Worm (Caenorhabditis elegans): ENCODE measurements around the gene srbc-55.
"Not testable (repeated sequence)": the region's sequence is repeated elsewhere in the genome, so short reads cannot be mapped to it uniquely, and the experiment has no call there.

srbc-55 gene

ce11 chrV:15809543-15809942 lies 20.3 kb downstream of the srbc-55 start, which contains the start of gene srsx-36:
srsx-36 (minus strand) TSS chrV:15809643.
- TF ChIP-seq ceh-36 (tag; optimal IDR thresholded peaks at IDR 0.05) (no peak), tra-4 (tag; optimal IDR thresholded peaks at IDR 0.05) (no peak), sea-1 (GFP tag; conservative IDR thresholded peaks at IDR 0.05) (no peak), flt-1 (GFP tag; IDR thresholded peaks at IDR 0.05) (no peak), scrt-1 (GFP tag; IDR thresholded peaks at IDR 0.05) (no peak), tbx-11 (GFP tag; IDR thresholded peaks at IDR 0.05) (no peak), ets-7 (tag; optimal IDR thresholded peaks at IDR 0.05) (no peak), hmg-4 (GFP tag; optimal IDR thresholded peaks at IDR 0.05) (no peak), aly-1 (tag; optimal IDR thresholded peaks at IDR 0.05) (no peak), hnd-1 (tag; optimal IDR thresholded peaks at IDR 0.05) (no peak), tbx-37 (GFP tag; conservative IDR thresholded peaks at IDR 0.05) (no peak), ceh-13 (GFP tag; optimal IDR thresholded peaks at IDR 0.05) (no peak), pes-1 (GFP tag; IDR thresholded peaks at IDR 0.05) (no peak), hmbx-1 (tag; optimal IDR thresholded peaks at IDR 0.05) (no peak), ama-1 (optimal IDR thresholded peaks at IDR 0.05) (no peak)

DNA sequence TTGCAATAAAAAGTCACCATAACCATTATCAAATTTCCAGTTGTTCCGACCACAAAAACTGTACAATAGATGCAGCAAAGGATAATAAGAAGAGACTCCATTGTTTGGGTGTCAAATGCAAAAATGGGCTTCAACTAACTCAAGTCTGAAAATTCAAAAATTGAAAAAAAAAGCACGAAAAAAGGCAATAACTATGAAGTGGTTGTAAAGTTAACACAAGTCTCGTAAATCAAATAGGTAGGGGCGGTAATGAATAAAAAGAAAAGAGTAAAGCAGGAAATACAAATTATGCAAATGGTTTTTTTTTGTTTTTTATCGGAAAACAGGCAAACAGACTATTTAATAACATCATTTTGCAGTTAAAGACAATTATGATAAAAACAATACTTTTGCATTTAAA lies 22.4 kb downstream of the srbc-55 start, which contains the start of gene srsx-38:
TSS of gene srsx-38 (minus strand) at position 101 of the 400 bp plus-strand sequence.
- TF ChIP-seq tbx-37 (GFP tag; conservative IDR thresholded peaks at IDR 0.05); ceh-13 (GFP tag; optimal IDR thresholded peaks at IDR 0.05); aly-1 (tag; optimal IDR thresholded peaks at IDR 0.05): not testable (repeated sequence)

ce11 chrV:15803748-15804147 lies 26.1 kb downstream of the srbc-55 start, which contains the start of gene T26E4.18:
T26E4.18 (minus strand) TSS chrV:15803848.
- not testable (repeated sequence) for TF ChIP-seq flt-1 (GFP tag; IDR thresholded peaks at IDR 0.05); hnd-1 (tag; optimal IDR thresholded peaks at IDR 0.05); tra-4 (tag; optimal IDR thresholded peaks at IDR 0.05)

DNA sequence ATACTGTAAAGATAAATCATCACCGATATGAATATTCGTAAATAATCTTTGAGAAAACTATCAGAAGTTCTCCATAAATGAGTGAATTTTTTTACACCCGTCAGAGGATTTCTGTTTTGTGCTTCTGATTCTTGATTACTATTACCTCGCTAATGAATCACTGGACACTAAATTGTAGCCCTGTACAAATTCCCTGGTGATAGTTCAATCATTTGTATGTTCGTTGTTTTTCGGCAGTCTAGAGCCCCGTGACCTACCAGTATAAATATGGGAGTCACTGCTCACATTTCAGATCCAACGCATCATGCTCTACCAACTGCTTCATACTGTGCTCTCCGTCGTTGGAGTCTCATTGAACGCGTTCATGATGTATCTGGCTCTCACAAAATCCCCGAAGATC lies 26.7 kb downstream of the srbc-55 start, which contains the start of gene srd-27:
TSS of gene srd-27 (plus strand) at position 301 of the 400 bp plus-strand sequence.
- not testable (repeated sequence) for TF ChIP-seq pes-1 (GFP tag; IDR thresholded peaks at IDR 0.05); ceh-36 (tag; optimal IDR thresholded peaks at IDR 0.05); hmg-4 (GFP tag; optimal IDR thresholded peaks at IDR 0.05)

DNA sequence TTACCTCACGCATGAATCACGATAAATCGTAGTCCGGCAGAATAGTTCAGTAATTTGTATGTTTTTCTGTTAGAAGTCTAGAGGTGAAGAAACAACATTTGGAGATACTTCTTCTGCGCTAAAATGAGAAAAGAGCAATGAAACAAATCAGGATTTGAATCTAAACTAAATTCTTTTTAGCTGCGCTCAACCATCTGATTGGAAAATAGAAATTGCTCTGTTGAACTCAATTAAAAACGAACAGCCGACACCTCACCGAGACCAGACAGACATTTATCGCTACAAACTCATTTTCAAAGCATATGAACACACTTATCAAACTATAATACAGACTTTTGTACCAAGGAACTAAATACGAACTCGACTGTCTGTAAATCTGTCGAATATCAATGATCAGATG lies 27.2 kb downstream of the srbc-55 start, which contains the start of gene T26E4.9:
TSS of gene T26E4.9 (minus strand) at position 101 of the 400 bp plus-strand sequence.
- not testable (repeated sequence) for TF ChIP-seq F13C5.2 (tag; optimal IDR thresholded peaks at IDR 0.05); ceh-13 (GFP tag; optimal IDR thresholded peaks at IDR 0.05); scrt-1 (GFP tag; IDR thresholded peaks at IDR 0.05)

DNA sequence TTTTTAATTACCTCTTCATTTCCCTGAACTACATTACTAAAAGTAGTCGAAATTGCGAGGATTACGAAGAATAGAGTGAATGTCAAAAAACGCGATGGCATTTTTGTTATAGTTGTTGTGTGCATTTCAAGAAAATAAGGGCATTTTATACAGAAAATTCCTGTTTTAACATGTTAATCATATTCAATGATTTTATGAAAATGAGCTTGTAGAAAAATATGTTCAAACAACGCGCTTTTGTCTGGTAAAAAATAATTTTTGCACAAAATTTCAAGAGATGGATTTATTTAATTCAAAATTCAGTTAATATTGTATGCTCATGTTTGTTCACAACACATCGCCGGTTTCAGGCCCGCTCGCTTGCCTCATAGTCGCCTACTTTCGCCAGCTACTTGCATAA lies 31.7 kb downstream of the srbc-55 start, which contains the start of gene T26E4.10:
TSS of gene T26E4.10 (minus strand) at position 101 of the 400 bp plus-strand sequence.
- TF ChIP-seq pes-1 (GFP tag; IDR thresholded peaks at IDR 0.05) (no peak), ceh-36 (tag; optimal IDR thresholded peaks at IDR 0.05) (no peak), hnd-1 (tag; optimal IDR thresholded peaks at IDR 0.05) (no peak), ceh-13 (GFP tag; optimal IDR thresholded peaks at IDR 0.05) (no peak), tra-4 (tag; optimal IDR thresholded peaks at IDR 0.05) (no peak), F13C5.2 (tag; optimal IDR thresholded peaks at IDR 0.05) (no peak), B0310.2 (tag; optimal IDR thresholded peaks at IDR 0.05) (no peak), hmbx-1 (tag; optimal IDR thresholded peaks at IDR 0.05) (no peak), sea-1 (GFP tag; conservative IDR thresholded peaks at IDR 0.05) (no peak), aly-1 (tag; optimal IDR thresholded peaks at IDR 0.05) (no peak)

DNA sequence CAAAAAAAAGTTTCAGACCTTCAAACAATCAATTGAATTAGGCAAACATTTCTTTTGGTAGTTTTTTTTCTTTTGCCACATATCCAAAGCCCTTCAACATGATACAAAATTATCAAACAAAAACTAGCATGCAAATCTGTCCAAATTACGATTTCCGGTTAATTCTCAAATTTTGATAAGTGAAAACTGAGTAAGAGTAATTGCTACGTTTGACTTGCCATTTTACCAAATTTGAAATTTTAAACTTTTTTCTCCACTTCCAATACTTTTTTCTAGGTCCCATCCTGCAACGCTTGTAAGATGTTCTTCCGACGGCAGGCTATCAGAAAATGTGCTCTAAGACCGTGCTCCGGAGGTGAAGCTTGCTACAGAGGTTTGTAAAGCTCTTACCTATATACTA lies 33.7 kb downstream of the srbc-55 start, which contains the start of gene nhr-223:
TSS of gene nhr-223 (plus strand) at position 301 of the 400 bp plus-strand sequence.
- no peak for TF ChIP-seq tbx-37 (GFP tag; conservative IDR thresholded peaks at IDR 0.05)
- TF ChIP-seq sea-1 (GFP tag; conservative IDR thresholded peaks at IDR 0.05): no peak
- TF ChIP-seq tbx-11 (GFP tag; IDR thresholded peaks at IDR 0.05): no peak
- TF ChIP-seq ets-7 (tag; optimal IDR thresholded peaks at IDR 0.05): no peak
- no peak for TF ChIP-seq hnd-1 (tag; optimal IDR thresholded peaks at IDR 0.05)
- TF ChIP-seq ceh-13 (GFP tag; optimal IDR thresholded peaks at IDR 0.05): no peak

DNA sequence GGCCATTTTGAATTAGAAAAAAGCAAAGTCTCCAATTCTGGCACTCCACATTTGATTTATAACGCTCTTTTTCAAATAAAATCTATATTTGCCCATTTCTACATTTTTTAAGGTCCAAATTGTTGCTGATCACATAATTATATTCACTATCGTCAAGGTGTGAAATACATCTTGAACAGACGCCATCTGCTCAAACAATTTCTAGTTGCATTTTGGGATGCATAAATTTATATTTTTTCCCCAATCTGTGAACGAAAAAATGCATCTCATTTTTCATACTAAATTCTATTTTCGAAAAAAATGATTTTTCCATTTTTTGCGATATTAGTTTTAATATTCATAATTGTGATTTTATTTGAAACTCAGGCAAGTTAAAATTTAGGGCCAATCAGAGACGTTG lies 36.5 kb downstream of the srbc-55 start, which contains the start of gene T26E4.7:
TSS of gene T26E4.7 (plus strand) at position 301 of the 400 bp plus-strand sequence.
- no peak for TF ChIP-seq sea-1 (GFP tag; conservative IDR thresholded peaks at IDR 0.05)
- TF ChIP-seq aly-1 (tag; optimal IDR thresholded peaks at IDR 0.05): no peak
- TF ChIP-seq tbx-37 (GFP tag; conservative IDR thresholded peaks at IDR 0.05): no peak
- TF ChIP-seq ama-1 (optimal IDR thresholded peaks at IDR 0.05): no peak
- TF ChIP-seq tbx-11 (GFP tag; IDR thresholded peaks at IDR 0.05): no peak
- TF ChIP-seq B0310.2 (tag; optimal IDR thresholded peaks at IDR 0.05): no peak
- TF ChIP-seq F13C5.2 (tag; optimal IDR thresholded peaks at IDR 0.05): no peak
- no peak for TF ChIP-seq scrt-1 (GFP tag; IDR thresholded peaks at IDR 0.05)
- no peak for TF ChIP-seq hmbx-1 (tag; optimal IDR thresholded peaks at IDR 0.05)
- TF ChIP-seq flt-1 (GFP tag; IDR thresholded peaks at IDR 0.05): no peak
- TF ChIP-seq ets-7 (tag; optimal IDR thresholded peaks at IDR 0.05): no peak
- TF ChIP-seq ceh-36 (tag; optimal IDR thresholded peaks at IDR 0.05): no peak
- no peak for TF ChIP-seq ceh-13 (GFP tag; optimal IDR thresholded peaks at IDR 0.05)

DNA sequence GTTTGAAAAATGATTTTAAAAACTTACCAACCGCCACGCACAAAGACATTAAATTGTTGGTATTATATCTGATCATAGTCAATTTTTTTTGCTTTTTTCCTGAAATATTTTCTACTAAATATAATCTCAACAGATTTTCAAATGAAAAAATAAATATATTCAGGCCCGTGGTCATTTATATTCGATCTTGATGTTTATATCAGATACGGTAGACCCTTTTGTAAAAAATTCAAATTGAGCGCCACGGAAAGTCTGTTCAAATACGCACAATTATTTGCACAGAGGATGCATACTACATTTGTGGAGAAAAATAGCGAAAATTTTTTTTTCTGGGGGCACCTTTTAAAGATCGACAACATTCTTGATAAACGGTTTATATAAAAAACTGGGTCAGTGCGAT lies 37.4 kb downstream of the srbc-55 start, which contains the start of gene T26E4.4:
TSS of gene T26E4.4 (minus strand) at position 101 of the 400 bp plus-strand sequence.
- TF ChIP-seq tbx-37 (GFP tag; conservative IDR thresholded peaks at IDR 0.05) (no peak), hmbx-1 (tag; optimal IDR thresholded peaks at IDR 0.05) (no peak), hnd-1 (tag; optimal IDR thresholded peaks at IDR 0.05) (no peak), ama-1 (optimal IDR thresholded peaks at IDR 0.05) (no peak), tra-4 (tag; optimal IDR thresholded peaks at IDR 0.05) (no peak)

Measured in whole organism, early embryonic.